Fruit fly (Drosophila melanogaster): ENCODE data around the gene CG33928.

Gene CG33928

dm6 chr2L:17465915-17466677 is 29.7 kb upstream of the CG33928 start (continued):
- TF ChIP-seq CG13424 (tag; optimal IDR thresholded peaks at IDR 0.05), result peak; percentile 87
- peak; percentile 75 for TF ChIP-seq CG34422 (GFP tag; IDR thresholded peaks at IDR 0.05)
- TF ChIP-seq CG12104 (GFP tag; optimal IDR thresholded peaks at IDR 0.05), result peak; percentile 66
- TF ChIP-seq Hr3 (GFP tag; optimal IDR thresholded peaks at IDR 0.05), result peak; percentile 74
- TF ChIP-seq CG2712 (tag; optimal IDR thresholded peaks at IDR 0.05), result peak; percentile 88
- peak; percentile 28; the same call in 1 of the 2 replicates for TF ChIP-seq NFAT (GFP tag; IDR thresholded peaks at IDR 0.05)
- TF ChIP-seq CG7357 (GFP tag; IDR thresholded peaks at IDR 0.05), result peak; percentile 65; the same call in 1 of the 3 replicates
- TF ChIP-seq row (GFP tag; IDR thresholded peaks at IDR 0.05), result peak; percentile 86
- peak; percentile 80 for TF ChIP-seq Nf-YA (GFP tag; IDR thresholded peaks at IDR 0.05)
- TF ChIP-seq CG15269 (tag; optimal IDR thresholded peaks at IDR 0.05), result peak; percentile 81
- TF ChIP-seq CG18599 (GFP tag; optimal IDR thresholded peaks at IDR 0.05), result peak; percentile 88
- no peak for TF ChIP-seq Sin3A (optimal IDR thresholded peaks at IDR 0.05)
- peak; percentile 94 for TF ChIP-seq da (GFP tag; optimal IDR thresholded peaks at IDR 0.05)
- peak; percentile 67 for TF ChIP-seq CG7372 (GFP tag; IDR thresholded peaks at IDR 0.05)
- peak; percentile 59 for TF ChIP-seq CG13296 (GFP tag; optimal IDR thresholded peaks at IDR 0.05)
- TF ChIP-seq CG15011 (GFP tag; optimal IDR thresholded peaks at IDR 0.05), result peak; percentile 41
- peak; percentile 56; the same call in 1 of the 2 replicates for TF ChIP-seq sens-2 (GFP tag; IDR thresholded peaks at IDR 0.05)
- no peak; the same call in 1 of the 2 replicates for TF ChIP-seq dan (GFP tag; IDR thresholded peaks at IDR 0.05)
- peak; percentile 61 for TF ChIP-seq fu2 (GFP tag; optimal IDR thresholded peaks at IDR 0.05)
- TF ChIP-seq Lim3 (GFP tag; IDR thresholded peaks at IDR 0.05), result peak; percentile 58; the same call in 1 of the 2 replicates
- TF ChIP-seq nau (GFP tag; optimal IDR thresholded peaks at IDR 0.05), result peak; percentile 97
- TF ChIP-seq CG1529 (GFP tag; optimal IDR thresholded peaks at IDR 0.05), result peak; percentile 76
- TF ChIP-seq Doc2 (GFP tag; IDR thresholded peaks at IDR 0.05), result 0 out of 2 replicates have a peak, but pooled peaks have one; percentile 41
- peak; percentile 75 for TF ChIP-seq CG16863 (GFP tag; optimal IDR thresholded peaks at IDR 0.05)
- peak; percentile 76 for TF ChIP-seq lmd (GFP tag; IDR thresholded peaks at IDR 0.05)
- TF ChIP-seq Scr (GFP tag; IDR thresholded peaks at IDR 0.05; ENCODE audit: partially characterized antibody), result no peak
- peak; percentile 67 for TF ChIP-seq wdn (GFP tag; IDR thresholded peaks at IDR 0.05)
- TF ChIP-seq Dbx (GFP tag; IDR thresholded peaks at IDR 0.05), result peak; percentile 81
- TF ChIP-seq CG12391 (tag; optimal IDR thresholded peaks at IDR 0.05), result no peak
- peak; percentile 59 for TF ChIP-seq Bdp1 (GFP tag; optimal IDR thresholded peaks at IDR 0.05)
- peak; percentile 88 for TF ChIP-seq CG18262 (tag; optimal IDR thresholded peaks at IDR 0.05)
- peak; percentile 80 for TF ChIP-seq tgo (GFP tag; IDR thresholded peaks at IDR 0.05)
- TF ChIP-seq pnt (GFP tag; optimal IDR thresholded peaks at IDR 0.05), result peak; percentile 77
- peak; percentile 40 for TF ChIP-seq gro (GFP tag; optimal IDR thresholded peaks at IDR 0.05)
- no peak for TF ChIP-seq fd102C (GFP tag; optimal IDR thresholded peaks at IDR 0.05)
- TF ChIP-seq CG31224 (GFP tag; IDR thresholded peaks at IDR 0.05), result peak; percentile 45; the same call in 1 of the 2 replicates
- peak; percentile 75 for TF ChIP-seq CG3281 (GFP tag; optimal IDR thresholded peaks at IDR 0.05)
- no peak for TF ChIP-seq h (optimal IDR thresholded peaks at IDR 0.05)
- TF ChIP-seq H15 (GFP tag; IDR thresholded peaks at IDR 0.05), result peak; percentile 71; the same call in 2 of the 3 replicates
- no peak for TF ChIP-seq inv (GFP tag; IDR thresholded peaks at IDR 0.05; ENCODE audit: partially characterized antibody)
- peak; percentile 79 for TF ChIP-seq tap (tag; optimal IDR thresholded peaks at IDR 0.05)
- peak; percentile 68 for TF ChIP-seq CG2875 (GFP tag; optimal IDR thresholded peaks at IDR 0.05)
- no peak for TF ChIP-seq CG9797 (GFP tag; optimal IDR thresholded peaks at IDR 0.05)
- peak; percentile 67; the same call in 1 of the 3 replicates for TF ChIP-seq CG11456 (GFP tag; IDR thresholded peaks at IDR 0.05)
- TF ChIP-seq cad (GFP tag; optimal IDR thresholded peaks at IDR 0.05), result no peak
- TF ChIP-seq so (GFP tag; IDR thresholded peaks at IDR 0.05), result peak; percentile 64; the same call in 1 of the 3 replicates
- TF ChIP-seq CG8281 (tag; optimal IDR thresholded peaks at IDR 0.05), result peak; percentile 47
- TF ChIP-seq CG7987 (GFP tag; optimal IDR thresholded peaks at IDR 0.05), result peak; percentile 1
- no peak for TF ChIP-seq HLHmδ (GFP tag; optimal IDR thresholded peaks at IDR 0.05)
- TF ChIP-seq stc (GFP tag; IDR thresholded peaks at IDR 0.05), result peak; percentile 77
